Worm (Caenorhabditis elegans) whole organism, L4 larva: ENCODE results near the gene snr-4.

Source experiments
- F10B5.3 ChIP-seq: sonication (generic microtip); optimal IDR thresholded peaks from 2 replicates; lab custom pipeline; 2016; ENCODE audit warnings: mild to moderate bottlenecking, missing genetic modification characterization, missing compliant biosample characterization
- F37D6.2 ChIP-seq: sonication (generic microtip); optimal IDR thresholded peaks from 2 replicates; lab custom pipeline; 2016; ENCODE audit warnings: mild to moderate bottlenecking, missing genetic modification characterization, missing compliant biosample characterization
- F44E2.7 ChIP-seq: fragments of 200-800 bp; sonication (Bioruptor generic); IDR thresholded peaks from 2 replicates; pipeline ENCODE4 v2.1.2; 2022; ENCODE audit warnings: missing genetic modification characterization, missing compliant biosample characterization
- T26A8.4 ChIP-seq: fragments of 200-800 bp; sonication (Bioruptor generic); IDR thresholded peaks from 2 replicates; pipeline ENCODE4 v1.3.6; 2022; ENCODE audit warnings: missing genetic modification characterization, missing compliant biosample characterization
- Y105C5A.15 ChIP-seq: fragments of 200-800 bp; sonication (Bioruptor generic); IDR thresholded peaks from 2 replicates; pipeline ENCODE4 v1.3.6; 2022; ENCODE audit warnings: missing genetic modification characterization, missing compliant biosample characterization
- aly-2 ChIP-seq: sonication (generic microtip); optimal IDR thresholded peaks from 2 replicates; lab custom pipeline; 2018; ENCODE audit warnings: missing biosample characterization, missing genetic modification characterization
- attf-4 ChIP-seq: sonication (generic microtip); optimal IDR thresholded peaks from 3 replicates; lab custom pipeline; 2017; ENCODE audit warnings: missing biosample characterization, missing genetic modification characterization
- ceh-20 ChIP-seq: fragments of 200-800 bp; sonication (Bioruptor generic); IDR thresholded peaks from 2 replicates; pipeline ENCODE4 v1.3.6; 2022; ENCODE audit warnings: missing genetic modification reagents, missing genetic modification characterization, missing compliant biosample characterization
- ceh-32 ChIP-seq: sonication (generic microtip); optimal IDR thresholded peaks from 2 replicates; lab custom pipeline; 2016; ENCODE audit warnings: mild to moderate bottlenecking, missing genetic modification characterization, missing compliant biosample characterization; ENCODE audit not compliant: poor library complexity
- ceh-82 ChIP-seq: sonication (generic microtip); optimal IDR thresholded peaks from 2 replicates; lab custom pipeline; 2017; ENCODE audit warnings: missing biosample characterization, missing genetic modification characterization
- ctbp-1 ChIP-seq: fragments of 200-800 bp; sonication (Bioruptor generic); IDR thresholded peaks from 2 replicates; pipeline ENCODE4 v1.3.6; 2022; ENCODE audit warnings: missing genetic modification reagents, missing genetic modification characterization, missing compliant biosample characterization
- daf-19 ChIP-seq: fragments of 200-800 bp; sonication (Bioruptor generic); conservative IDR thresholded peaks from 2 replicates; pipeline ENCODE4 v1.3.6; 2022; ENCODE audit warnings: missing genetic modification characterization, missing compliant biosample characterization
- daf-8 ChIP-seq: fragments of 200-800 bp; sonication (Bioruptor generic); IDR thresholded peaks from 2 replicates; pipeline ENCODE4 v1.3.6; 2022; ENCODE audit warnings: missing genetic modification characterization, missing compliant biosample characterization
- duxl-1 ChIP-seq: sonication (generic microtip); optimal IDR thresholded peaks from 2 replicates; lab custom pipeline; 2016; ENCODE audit warnings: mild to moderate bottlenecking, missing genetic modification characterization, moderate library complexity, missing compliant biosample characterization; ENCODE audit not compliant: poor library complexity
- hlh-11 ChIP-seq: fragments of 200-800 bp; sonication (Bioruptor generic); optimal IDR thresholded peaks from 2 replicates; lab custom pipeline; 2018; ENCODE audit warnings: mild to moderate bottlenecking, missing genetic modification characterization, missing compliant biosample characterization
- hlh-30 ChIP-seq: sonication (generic microtip); optimal IDR thresholded peaks from 2 replicates; lab custom pipeline; 2017; ENCODE audit warnings: antibody characterized with exemption, mild to moderate bottlenecking, missing genetic modification characterization, missing compliant biosample characterization; ENCODE audit not compliant: insufficient read depth
- hmg-1.1 ChIP-seq: fragments of 200-800 bp; sonication (Bioruptor generic); IDR thresholded peaks from 2 replicates; pipeline ENCODE4 v1.3.6; 2022; ENCODE audit warnings: missing genetic modification reagents, missing genetic modification characterization, missing compliant biosample characterization
- lin-39 ChIP-seq: fragments of 150-350 bp; optimal IDR thresholded peaks from 2 replicates; lab custom pipeline; 2014; ENCODE audit warnings: missing biosample characterization, missing genetic modification reagents, missing genetic modification characterization
- lir-3 ChIP-seq: sonication (generic microtip); optimal IDR thresholded peaks from 2 replicates; lab custom pipeline; 2016; ENCODE audit warnings: mild to moderate bottlenecking, missing genetic modification characterization, missing compliant biosample characterization
- lsy-2 ChIP-seq, 2 experiments: fragments of 150-350 bp in 1 of 2; sonication (generic microtip) in 1 of 2; optimal IDR thresholded peaks; 2 replicates each; lab custom pipeline; 2014 to 2017; ENCODE audit warnings: missing biosample characterization in 2 of 2, missing genetic modification characterization in 2 of 2
- madf-5 ChIP-seq, 2 experiments: fragments of 200-800 bp; sonication (Bioruptor generic); IDR thresholded peaks; 2 replicates each; pipeline ENCODE4 v1.3.6; 2022; ENCODE audit warnings: missing compliant biosample characterization in 2 of 2, missing genetic modification characterization in 2 of 2
- madf-9 ChIP-seq: fragments of 200-800 bp; sonication (Bioruptor generic); conservative IDR thresholded peaks from 2 replicates; pipeline ENCODE4 v1.3.6; 2022; ENCODE audit warnings: missing genetic modification reagents, missing genetic modification characterization, missing compliant biosample characterization
- mep-1 ChIP-seq: fragments of 150-350 bp; sonication (generic microtip); optimal IDR thresholded peaks from 3 replicates; lab custom pipeline; 2014; ENCODE audit warnings: missing biosample characterization, missing genetic modification characterization
- mes-2 ChIP-seq: sonication (generic microtip); optimal IDR thresholded peaks from 2 replicates; lab custom pipeline; 2016; ENCODE audit warnings: missing genotype, mild to moderate bottlenecking, missing genetic modification characterization, missing compliant biosample characterization; ENCODE audit not compliant: poor library complexity, severe bottlenecking
- mxl-3 ChIP-seq: fragments of 200-800 bp; sonication (Bioruptor generic); optimal IDR thresholded peaks from 2 replicates; lab custom pipeline; 2018; ENCODE audit warnings: mild to moderate bottlenecking, missing genetic modification characterization, missing compliant biosample characterization
- nhr-25 ChIP-seq: sonication (generic microtip); optimal IDR thresholded peaks from 2 replicates; lab custom pipeline; 2017; ENCODE audit warnings: missing genetic modification characterization, mild to moderate bottlenecking, missing compliant biosample characterization, antibody characterized with exemption, moderate library complexity, borderline replicate concordance; ENCODE audit not compliant: insufficient read depth
- nhr-28 ChIP-seq: fragments of 150-350 bp; optimal IDR thresholded peaks from 2 replicates; lab custom pipeline; 2014; ENCODE audit warnings: missing biosample characterization, missing genetic modification characterization
- nhr-6 ChIP-seq: fragments of 150-350 bp; optimal IDR thresholded peaks from 2 replicates; lab custom pipeline; 2014; ENCODE audit warnings: missing biosample characterization, missing genetic modification characterization
- nhr-77 ChIP-seq: fragments of 150-350 bp; optimal IDR thresholded peaks from 2 replicates; lab custom pipeline; 2014; ENCODE audit warnings: missing biosample characterization, missing genetic modification characterization
- pha-4 ChIP-seq, 2 experiments: fragments of 150-350 bp in 1 of 2; fragments of 200-800 bp in 1 of 2; sonication (Bioruptor generic) in 1 of 2; IDR thresholded peaks in 1 of 2; optimal IDR thresholded peaks in 1 of 2; 2 replicates each; pipeline versions ENCODE4 v1.3.6 to Lab custom; 2014 to 2022; ENCODE audit warnings: missing genetic modification characterization in 2 of 2, missing genetic modification reagents in 2 of 2, missing biosample characterization in 1 of 2, missing compliant biosample characterization in 1 of 2
- rbr-2 ChIP-seq: sonication (generic microtip); optimal IDR thresholded peaks from 2 replicates; lab custom pipeline; 2016; ENCODE audit warnings: missing genotype, missing genetic modification characterization, missing compliant biosample characterization
- sdz-12 ChIP-seq: fragments of 200-800 bp; sonication (Bioruptor generic); optimal IDR thresholded peaks from 2 replicates; lab custom pipeline; 2018; ENCODE audit warnings: mild to moderate bottlenecking, missing genetic modification characterization, missing compliant biosample characterization
- skn-1 ChIP-seq: fragments of 150-350 bp; optimal IDR thresholded peaks from 2 replicates; lab custom pipeline; 2014; ENCODE audit warnings: missing biosample characterization, missing genetic modification characterization
- tra-1 ChIP-seq: fragments of 200-800 bp; sonication (Bioruptor generic); IDR thresholded peaks from 2 replicates; pipeline ENCODE4 v1.3.6; 2022; ENCODE audit warnings: missing genetic modification reagents, missing genetic modification characterization, missing compliant biosample characterization
- unc-39 ChIP-seq: sonication (generic microtip); optimal IDR thresholded peaks from 2 replicates; lab custom pipeline; 2017; ENCODE audit warnings: missing biosample characterization, missing genetic modification characterization
- zag-1 ChIP-seq: fragments of 150-350 bp; optimal IDR thresholded peaks from 2 replicates; lab custom pipeline; 2014; ENCODE audit warnings: missing biosample characterization, missing genetic modification characterization
- zfp-2 ChIP-seq: sonication (generic microtip); optimal IDR thresholded peaks from 2 replicates; lab custom pipeline; 2016; ENCODE audit warnings: mild to moderate bottlenecking, missing genetic modification characterization, missing compliant biosample characterization
- zfp-3 ChIP-seq: fragments of 200-800 bp; sonication (Bioruptor generic); conservative IDR thresholded peaks from 2 replicates; pipeline ENCODE4 v1.3.6; 2022; ENCODE audit warnings: missing genetic modification reagents, missing genetic modification characterization, missing compliant biosample characterization

snr-4 gene

DNA sequence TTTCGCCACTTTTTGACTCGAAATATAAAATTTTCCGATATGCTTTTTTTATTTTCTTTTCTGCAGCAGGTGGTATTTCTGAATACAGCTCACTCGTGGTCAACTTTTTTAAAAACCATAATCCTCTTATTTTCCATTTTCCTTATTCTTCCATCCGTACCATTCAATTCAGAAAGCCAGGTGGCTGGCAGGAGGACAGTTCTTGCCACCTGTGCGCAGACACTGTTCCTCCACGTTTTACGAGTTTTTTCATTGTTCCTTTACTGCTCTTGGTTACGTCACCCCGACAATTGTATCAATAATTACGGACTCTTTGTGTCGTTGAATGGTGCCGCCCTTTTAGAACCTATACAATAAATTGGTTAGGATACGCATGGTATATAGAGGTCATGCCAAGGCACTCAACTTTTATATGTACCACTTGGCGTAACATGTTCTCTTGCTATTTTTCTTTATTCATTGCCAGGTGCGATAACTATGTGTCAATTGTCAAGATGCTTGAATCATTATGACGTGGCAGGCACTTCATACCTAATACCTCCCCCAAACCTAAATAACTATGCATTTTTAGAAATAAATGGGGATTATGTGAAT, 26.6 kb downstream of the snr-4 start:
- TF ChIP-seq nhr-77 (no peak), mep-1 (tag; lab: Kevin White, UChicago) (no peak), hmg-1.1 (no peak)

DNA sequence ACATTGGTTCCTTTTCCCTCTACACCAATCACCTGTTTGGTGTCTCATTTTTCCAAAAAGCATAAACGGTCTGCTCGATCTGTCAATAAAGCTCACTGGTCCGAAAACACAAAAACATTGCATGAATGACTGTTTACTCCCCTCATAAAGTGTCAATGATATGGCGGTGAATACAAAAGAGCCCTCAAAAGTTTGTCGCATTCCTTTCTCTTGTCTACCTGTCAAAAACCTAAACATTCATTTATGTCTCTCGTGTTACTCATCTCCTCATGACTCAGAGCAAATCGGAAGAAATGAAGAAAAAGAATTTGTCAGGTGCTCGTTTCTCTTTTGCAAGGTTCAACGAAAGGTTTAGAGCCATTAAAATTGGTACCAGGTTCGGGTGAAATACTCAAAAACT, 28.3 kb downstream of the snr-4 start:
- peak; percentile 94 for TF ChIP-seq nhr-6 (tag; lab: Kevin White, UChicago)
- TF ChIP-seq zag-1, result no peak
- TF ChIP-seq pha-4 (GFP tag; IDR thresholded peaks at IDR 0.05; lab: Robert Waterston, UW), result no peak
- TF ChIP-seq pha-4 (tag; optimal IDR thresholded peaks at IDR 0.05; lab: Kevin White, UChicago), result peak; percentile 12
- TF ChIP-seq lsy-2 (tag; optimal IDR thresholded peaks at IDR 0.05; lab: Kevin White, UChicago), result no peak
- no peak for TF ChIP-seq madf-5 (GFP tag; IDR thresholded peaks at IDR 0.05; lab: Robert Waterston, UW)
- peak; percentile 18 for TF ChIP-seq hlh-30
- TF ChIP-seq, all 104 proteins: peak for 3

DNA sequence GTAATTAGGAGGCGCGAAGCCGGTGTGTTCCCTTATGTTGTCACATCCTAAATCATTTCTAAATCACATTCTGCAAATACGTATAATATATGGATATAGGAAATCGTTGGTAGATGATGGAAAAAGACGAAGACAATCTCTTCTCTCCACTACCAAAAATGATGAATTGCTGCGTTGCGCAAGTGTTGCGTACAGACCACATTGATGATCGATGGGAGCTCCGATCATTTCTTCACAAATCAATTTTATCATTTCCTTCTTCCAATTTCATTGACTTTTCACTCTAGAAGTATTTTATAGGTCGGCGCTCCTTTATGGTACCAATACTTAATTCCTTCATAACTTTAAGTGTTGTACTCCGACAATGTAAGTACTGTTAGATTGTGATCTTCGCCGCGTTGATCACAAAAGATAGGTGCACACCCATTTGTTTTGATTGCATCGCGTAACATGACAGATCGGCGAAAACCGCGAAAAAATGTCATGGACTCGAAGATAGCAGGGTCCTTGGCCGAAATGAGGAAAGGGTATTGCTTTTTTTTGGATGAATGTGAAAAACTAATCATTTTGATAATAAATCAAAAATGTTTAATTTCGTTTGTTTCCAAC, 29.9 kb downstream of the snr-4 start:
- TF ChIP-seq pha-4 (GFP tag; IDR thresholded peaks at IDR 0.05; lab: Robert Waterston, UW) (no peak), pha-4 (tag; optimal IDR thresholded peaks at IDR 0.05; lab: Kevin White, UChicago) (no peak), lir-3 (tag; lab: Kevin White, UChicago) (no peak), hlh-11 (no peak), hlh-30 (no peak), zfp-3 (GFP tag; lab: Robert Waterston, UW) (no peak), zfp-2 (tag; lab: Kevin White, UChicago) (no peak), mep-1 (tag; lab: Kevin White, UChicago) (no peak), ceh-32 (tag; lab: Kevin White, UChicago) (no peak), attf-4 (tag; lab: Kevin White, UChicago) (no peak), nhr-77 (no peak), ceh-82 (tag; lab: Kevin White, UChicago) (no peak), unc-39 (tag; lab: Kevin White, UChicago) (no peak), nhr-28 (tag; lab: Kevin White, UChicago) (no peak), mes-2 (tag; lab: Kevin White, UChicago) (no peak), madf-9 (GFP tag; lab: Robert Waterston, UW) (no peak)

DNA sequence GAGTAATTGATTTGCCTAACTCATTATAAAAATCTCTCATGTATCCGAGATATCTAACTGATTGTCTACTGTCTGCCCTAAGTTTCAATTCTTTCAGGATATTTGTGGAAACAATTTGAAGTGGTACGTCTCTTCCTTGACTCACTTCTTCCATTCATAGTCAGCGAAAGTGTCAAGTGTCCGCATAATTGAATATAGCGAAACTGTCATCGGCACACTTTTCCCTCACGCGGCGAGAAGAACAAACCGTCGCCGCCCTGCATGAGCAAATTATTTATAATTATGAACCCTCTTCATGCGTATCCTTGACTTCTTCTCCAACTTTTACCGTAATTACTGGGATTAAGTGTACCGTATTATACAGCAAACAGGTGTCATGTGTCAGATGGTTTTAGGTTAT, 30.9 kb downstream of the snr-4 start:
- TF ChIP-seq rbr-2 (tag; lab: Kevin White, UChicago) (no peak), ceh-20 (GFP tag; lab: Robert Waterston, UW) (no peak), zag-1 (no peak), F44E2.7 (no peak), aly-2 (tag; lab: Kevin White, UChicago) (no peak), sdz-12 (no peak), ctbp-1 (GFP tag; lab: Robert Waterston, UW) (no peak), daf-19 (no peak), skn-1 (tag; lab: Kevin White, UChicago) (no peak), mxl-3 (GFP tag; lab: Kevin White, UChicago) (no peak), T26A8.4 (GFP tag; lab: Robert Waterston, UW) (no peak)

DNA sequence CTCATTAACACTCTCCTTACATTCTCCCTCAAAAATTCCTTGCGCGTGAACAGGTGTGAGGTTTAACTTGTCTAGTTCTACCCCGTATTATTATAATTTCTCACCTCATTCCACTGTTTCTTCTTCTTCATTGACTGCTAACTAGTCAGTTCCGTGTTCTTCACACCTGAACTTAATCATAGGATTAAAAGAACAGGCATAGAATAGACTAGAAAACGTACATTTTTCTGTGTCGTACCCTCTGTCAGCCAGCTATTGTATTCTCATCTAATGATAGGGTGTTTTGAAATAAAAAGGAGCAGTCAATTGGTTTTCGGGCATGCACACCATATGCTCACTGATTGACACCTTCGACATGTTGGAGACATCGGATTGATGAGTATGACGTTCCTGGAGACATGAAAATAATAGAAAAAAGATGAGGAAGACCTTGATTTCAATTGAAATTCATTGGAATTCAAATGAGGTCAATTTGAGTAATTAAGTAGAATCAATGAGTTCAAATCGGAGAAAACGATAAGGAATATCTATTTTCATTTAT, 32.0 kb downstream of the snr-4 start:
- TF ChIP-seq duxl-1 (tag; lab: Kevin White, UChicago) (no peak), tra-1 (GFP tag; lab: Robert Waterston, UW) (no peak), daf-8 (GFP tag; lab: Robert Waterston, UW) (no peak), ceh-32 (tag; lab: Kevin White, UChicago) (no peak), T26A8.4 (GFP tag; lab: Robert Waterston, UW) (no peak), nhr-25 (tag; lab: Kevin White, UChicago) (no peak), zag-1 (no peak), Y105C5A.15 (GFP tag; lab: Robert Waterston, UW) (no peak), F10B5.3 (tag; lab: Kevin White, UChicago) (no peak), lin-39 (no peak), attf-4 (tag; lab: Kevin White, UChicago) (no peak), F37D6.2 (no peak)
